Worm (Caenorhabditis elegans): ENCODE measurements around the gene Y52E8A.6.

DNA sequence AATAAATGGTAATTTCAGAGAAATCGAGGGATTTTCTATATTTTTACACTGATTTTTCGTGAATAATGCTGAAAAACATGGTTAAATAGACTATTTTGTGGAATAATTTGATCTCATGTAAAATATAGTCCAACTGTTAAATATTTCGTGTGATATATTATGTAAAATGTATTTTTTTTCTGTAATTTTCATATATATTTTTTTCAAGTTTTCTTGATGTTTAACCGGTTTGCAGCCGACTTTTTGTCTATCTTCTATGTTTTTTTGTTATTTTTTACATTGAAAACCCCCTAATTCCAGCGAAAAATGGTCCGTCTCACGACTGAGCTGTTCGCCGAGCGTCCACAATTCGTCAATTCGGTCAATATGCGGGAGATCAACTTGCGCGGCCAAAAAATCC, 4.3 kb upstream of the Y52E8A.6 start, which contains the start of gene mog-2:
- TF ChIP-seq sox-2 (GFP tag; IDR thresholded peaks at IDR 0.05) (no peak), pag-3 (tag; optimal IDR thresholded peaks at IDR 0.05; ENCODE audit: borderline replicate concordance) (no peak), pqm-1 (tag; optimal IDR thresholded peaks at IDR 0.05) (no peak), ceh-48 (tag; optimal IDR thresholded peaks at IDR 0.05) (no peak), nfya-1 (tag; optimal IDR thresholded peaks at IDR 0.05) (no peak), pat-9 (tag; optimal IDR thresholded peaks at IDR 0.05) (no peak), che-1 (tag; optimal IDR thresholded peaks at IDR 0.05) (no peak), pha-4 (tag; optimal IDR thresholded peaks at IDR 0.05) (no peak), fax-1 (tag; optimal IDR thresholded peaks at IDR 0.05) (no peak), dmd-4 (tag; optimal IDR thresholded peaks at IDR 0.05; ENCODE audit: borderline replicate concordance) (no peak), ets-4 (tag; optimal IDR thresholded peaks at IDR 0.05) (no peak)
